Worm (Caenorhabditis elegans): Measurements from ENCODE around the gene cpt-5.

The cpt-5 gene

ce11 chrV:13907557-13908104 lies 34.6 kb downstream of the cpt-5 start:
- TF ChIP-seq tbx-2 (tag; optimal IDR thresholded peaks at IDR 0.05): no peak
- TF ChIP-seq ceh-28 (tag; optimal IDR thresholded peaks at IDR 0.05): no peak
- no peak for TF ChIP-seq unc-62 (GFP tag; optimal IDR thresholded peaks at IDR 0.05)
- TF ChIP-seq fkh-10 (GFP tag; optimal IDR thresholded peaks at IDR 0.05): no peak
- no peak for TF ChIP-seq mml-1 (tag; optimal IDR thresholded peaks at IDR 0.05)
- no peak for TF ChIP-seq ZK546.5 (tag; optimal IDR thresholded peaks at IDR 0.05)
- TF ChIP-seq nhr-43 (tag; optimal IDR thresholded peaks at IDR 0.05; ENCODE audit: poor library complexity, severe bottlenecking): peak; percentile 78
- TF ChIP-seq zag-1 (tag; optimal IDR thresholded peaks at IDR 0.05): no peak
- no peak for TF ChIP-seq ztf-4 (tag; optimal IDR thresholded peaks at IDR 0.05)
- TF ChIP-seq aly-2 (tag; optimal IDR thresholded peaks at IDR 0.05): no peak
- peak; percentile 98 for TF ChIP-seq ama-1 (optimal IDR thresholded peaks at IDR 0.05)
- no peak for TF ChIP-seq elt-1 (tag; optimal IDR thresholded peaks at IDR 0.05)
- peak; percentile 72 for TF ChIP-seq jun-1 (tag; optimal IDR thresholded peaks at IDR 0.05)
- TF ChIP-seq ceh-9 (tag; optimal IDR thresholded peaks at IDR 0.05): no peak
- TF ChIP-seq nhr-28 (tag; optimal IDR thresholded peaks at IDR 0.05): no peak
- peak; percentile 27 for TF ChIP-seq lsy-12 (tag; optimal IDR thresholded peaks at IDR 0.05)
- peak; percentile 3 for TF ChIP-seq pha-4 (tag; optimal IDR thresholded peaks at IDR 0.05)
- no peak for TF ChIP-seq nhr-76 (tag; optimal IDR thresholded peaks at IDR 0.05)
- no peak for TF ChIP-seq lin-39 (tag; optimal IDR thresholded peaks at IDR 0.05)
- peak; percentile 0 for TF ChIP-seq nhr-25 (tag; optimal IDR thresholded peaks at IDR 0.05)
- TF ChIP-seq elt-2 (tag; optimal IDR thresholded peaks at IDR 0.05): peak; percentile 42

ce11 chrV:13908120-13908915 lies 35.3 kb downstream of the cpt-5 start:
- TF ChIP-seq nhr-25 (tag; optimal IDR thresholded peaks at IDR 0.05) (no peak), ama-1 (optimal IDR thresholded peaks at IDR 0.05) (peak; percentile 87), jun-1 (tag; optimal IDR thresholded peaks at IDR 0.05) (no peak), ceh-9 (tag; optimal IDR thresholded peaks at IDR 0.05) (no peak), nhr-43 (tag; optimal IDR thresholded peaks at IDR 0.05; ENCODE audit: poor library complexity, severe bottlenecking) (peak; percentile 65), ztf-4 (tag; optimal IDR thresholded peaks at IDR 0.05) (peak; percentile 24), nfya-1 (tag; optimal IDR thresholded peaks at IDR 0.05; ENCODE audit: insufficient read depth) (peak; percentile 12)

ce11 chrV:13908916-13909176 lies 35.9 kb downstream of the cpt-5 start, which contains the start of gene C06B3.6:
Gene C06B3.6 (minus strand): TSS chrV:13908967.
- TF ChIP-seq mdl-1 (tag; optimal IDR thresholded peaks at IDR 0.05): no peak
- TF ChIP-seq nhr-67 (tag; optimal IDR thresholded peaks at IDR 0.05): no peak
- no peak for TF ChIP-seq nhr-23 (tag; optimal IDR thresholded peaks at IDR 0.05)

ce11 chrV:13909400-13909799 lies 36.4 kb downstream of the cpt-5 start, which contains the start of gene C06B3.7:
Gene C06B3.7 (plus strand): TSS chrV:13909686.
- peak; percentile 99 for TF ChIP-seq egl-5 (tag; optimal IDR thresholded peaks at IDR 0.05)
- TF ChIP-seq elt-2 (tag; optimal IDR thresholded peaks at IDR 0.05): peak; percentile 92
- no peak for TF ChIP-seq fkh-10 (GFP tag; optimal IDR thresholded peaks at IDR 0.05)
- TF ChIP-seq egl-27 (tag; optimal IDR thresholded peaks at IDR 0.05): no peak
- peak; percentile 92 for TF ChIP-seq jun-1 (tag; optimal IDR thresholded peaks at IDR 0.05)
- peak; percentile 52 for TF ChIP-seq nhr-25 (tag; optimal IDR thresholded peaks at IDR 0.05)
- peak; percentile 72 for TF ChIP-seq skn-1 (tag; optimal IDR thresholded peaks at IDR 0.05)
- peak; percentile 75 for TF ChIP-seq mdl-1 (tag; optimal IDR thresholded peaks at IDR 0.05)
- TF ChIP-seq elt-3 (tag; optimal IDR thresholded peaks at IDR 0.05): peak in 1 of 3 experiments; percentile 23
- TF ChIP-seq lsy-12 (tag; optimal IDR thresholded peaks at IDR 0.05): peak; percentile 16
- peak; percentile 58 for TF ChIP-seq ceh-28 (tag; optimal IDR thresholded peaks at IDR 0.05)
- TF ChIP-seq pha-4 (tag; optimal IDR thresholded peaks at IDR 0.05): peak; percentile 94
- TF ChIP-seq snpc-4 (tag; optimal IDR thresholded peaks at IDR 0.05): no peak
- peak; percentile 27 for TF ChIP-seq nhr-11 (tag; optimal IDR thresholded peaks at IDR 0.05)
- peak; percentile 90 for TF ChIP-seq nfya-1 (tag; optimal IDR thresholded peaks at IDR 0.05; ENCODE audit: insufficient read depth)
- TF ChIP-seq ceh-16 (tag; optimal IDR thresholded peaks at IDR 0.05): no peak
- TF ChIP-seq pqm-1 (tag; optimal IDR thresholded peaks at IDR 0.05): peak; percentile 95
- TF ChIP-seq lin-15B (tag; optimal IDR thresholded peaks at IDR 0.05): peak; percentile 27
- TF ChIP-seq fos-1 (tag; optimal IDR thresholded peaks at IDR 0.05): no peak
- TF ChIP-seq nhr-23 (tag; optimal IDR thresholded peaks at IDR 0.05): peak; percentile 86
- peak; percentile 92 for TF ChIP-seq lin-39 (tag; optimal IDR thresholded peaks at IDR 0.05)
- no peak for TF ChIP-seq sea-2 (GFP tag; optimal IDR thresholded peaks at IDR 0.05)
- no peak for TF ChIP-seq unc-39 (tag; optimal IDR thresholded peaks at IDR 0.05)
- peak; percentile 79 for TF ChIP-seq nhr-43 (tag; optimal IDR thresholded peaks at IDR 0.05; ENCODE audit: poor library complexity, severe bottlenecking)

Measured in whole organism, L3 larva.